Worm (Caenorhabditis elegans) whole organism, L4/young adult: Measurements from ENCODE around the gene F21C10.19.

Experiments
- dao-5 ChIP-seq: sonication (generic microtip); optimal IDR thresholded peaks from 2 replicates; lab custom pipeline; 2016; ENCODE audit warnings: missing genotype, missing genetic modification characterization, moderate library complexity, missing compliant biosample characterization
- him-1 ChIP-seq: sonication (generic microtip); optimal IDR thresholded peaks from 2 replicates; lab custom pipeline; 2016; ENCODE audit warnings: missing genotype, missing genetic modification reagents, missing genetic modification characterization, missing compliant biosample characterization

- TF ChIP-seq him-1 = no peak
- no peak for TF ChIP-seq dao-5 (tag; lab: Kevin White, UChicago)
Measured at ce11 chrV:9154772-9155171, 23.9 kb downstream of the F21C10.19 start, which contains the start of gene B0222.5.
